Worm (Caenorhabditis elegans) whole organism, mixed stage, embryonic: ENCODE measurements around the gene Y62H9A.3.

ENCODE experiments used
- M03D4.4 ChIP-seq: sonication (generic microtip); optimal IDR thresholded peaks from 2 replicates; lab custom pipeline; 2017; ENCODE audit warnings: mild to moderate bottlenecking, missing genetic modification characterization, missing compliant biosample characterization
- bed-3 ChIP-seq: fragments of 200-800 bp; sonication (Bioruptor generic); optimal IDR thresholded peaks from 3 replicates; lab custom pipeline; 2018; ENCODE audit warnings: mild to moderate bottlenecking, missing genetic modification characterization, moderate library complexity, missing compliant biosample characterization
- ceh-39 ChIP-seq: fragments of 150-350 bp; optimal IDR thresholded peaks from 2 replicates; lab custom pipeline; 2014; ENCODE audit warnings: missing biosample characterization, missing genetic modification characterization
- ceh-43 ChIP-seq: fragments of 200-800 bp; sonication (Bioruptor generic); optimal IDR thresholded peaks from 2 replicates; lab custom pipeline; 2018; ENCODE audit warnings: mild to moderate bottlenecking, missing genetic modification characterization, moderate library complexity, missing compliant biosample characterization
- ceh-83 ChIP-seq: fragments of 200-800 bp; sonication (Bioruptor generic); optimal IDR thresholded peaks from 2 replicates; lab custom pipeline; 2018; ENCODE audit warnings: mild to moderate bottlenecking, missing genetic modification characterization, missing compliant biosample characterization
- ces-1 ChIP-seq: fragments of 150-350 bp; optimal IDR thresholded peaks from 2 replicates; lab custom pipeline; 2014; ENCODE audit warnings: missing biosample characterization, missing genetic modification reagents, missing genetic modification characterization
- cnd-1 ChIP-seq: fragments of 200-800 bp; sonication (Bioruptor generic); optimal IDR thresholded peaks from 2 replicates; lab custom pipeline; 2018; ENCODE audit warnings: mild to moderate bottlenecking, missing genetic modification characterization, missing compliant biosample characterization
- drap-1 ChIP-seq: fragments of 200-800 bp; sonication (Bioruptor generic); optimal IDR thresholded peaks from 3 replicates; lab custom pipeline; 2018; ENCODE audit warnings: mild to moderate bottlenecking, missing genetic modification characterization, missing compliant biosample characterization
- elt-1 ChIP-seq: sonication (generic microtip); optimal IDR thresholded peaks from 2 replicates; lab custom pipeline; 2017; ENCODE audit warnings: missing genetic modification characterization, mild to moderate bottlenecking, missing compliant biosample characterization, antibody characterized with exemption, moderate library complexity, borderline replicate concordance; ENCODE audit not compliant: insufficient read depth
- elt-3 ChIP-seq: fragments of 150-350 bp; optimal IDR thresholded peaks from 2 replicates; lab custom pipeline; 2014; ENCODE audit warnings: missing biosample characterization, missing genetic modification characterization
- flh-1 ChIP-seq: fragments of 200-800 bp; sonication (Bioruptor generic); optimal IDR thresholded peaks from 2 replicates; lab custom pipeline; 2018; ENCODE audit warnings: mild to moderate bottlenecking, missing genetic modification characterization, moderate library complexity, missing compliant biosample characterization
- ham-2 ChIP-seq: fragments of 200-800 bp; sonication (Bioruptor generic); optimal IDR thresholded peaks from 2 replicates; lab custom pipeline; 2018; ENCODE audit warnings: mild to moderate bottlenecking, missing genetic modification characterization, missing compliant biosample characterization
- hlh-1 ChIP-seq: fragments of 150-350 bp; optimal IDR thresholded peaks from 2 replicates; lab custom pipeline; 2014; ENCODE audit warnings: missing biosample characterization, missing genetic modification reagents, missing genetic modification characterization
- lin-13 ChIP-seq: fragments of 150-350 bp; optimal IDR thresholded peaks from 2 replicates; lab custom pipeline; 2014; ENCODE audit warnings: missing biosample characterization, missing genetic modification characterization
- lin-32 ChIP-seq: fragments of 200-800 bp; sonication (Bioruptor generic); optimal IDR thresholded peaks from 2 replicates; lab custom pipeline; 2018; ENCODE audit warnings: mild to moderate bottlenecking, missing genetic modification characterization, missing compliant biosample characterization
- lsy-2 ChIP-seq: fragments of 150-350 bp; optimal IDR thresholded peaks from 2 replicates; lab custom pipeline; 2014; ENCODE audit warnings: missing biosample characterization, missing genetic modification characterization
- mep-1 ChIP-seq: fragments of 150-350 bp; optimal IDR thresholded peaks from 2 replicates; lab custom pipeline; 2017; ENCODE audit warnings: missing biosample characterization, missing genetic modification reagents, missing genetic modification characterization, inconsistent platforms
- mls-2 ChIP-seq: sonication (generic microtip); optimal IDR thresholded peaks from 2 replicates; lab custom pipeline; 2016; ENCODE audit warnings: mild to moderate bottlenecking, missing genetic modification characterization, moderate library complexity, missing compliant biosample characterization
- nhr-12 ChIP-seq: fragments of 150-350 bp; optimal IDR thresholded peaks from 2 replicates; lab custom pipeline; 2014; ENCODE audit warnings: missing biosample characterization, missing genetic modification characterization
- nhr-2 ChIP-seq: fragments of 150-350 bp; optimal IDR thresholded peaks from 2 replicates; lab custom pipeline; 2014; ENCODE audit warnings: missing biosample characterization, missing genetic modification characterization
- nhr-237 ChIP-seq: fragments of 150-350 bp; optimal IDR thresholded peaks from 2 replicates; lab custom pipeline; 2014; ENCODE audit warnings: missing biosample characterization, missing genetic modification characterization
- nhr-28 ChIP-seq: fragments of 150-350 bp; optimal IDR thresholded peaks from 2 replicates; lab custom pipeline; 2014; ENCODE audit warnings: missing biosample characterization, missing genetic modification characterization
- nhr-76 ChIP-seq: sonication (generic microtip); optimal IDR thresholded peaks from 2 replicates; lab custom pipeline; 2017; ENCODE audit warnings: missing biosample characterization, missing genetic modification characterization
- pha-4 ChIP-seq: fragments of 150-350 bp; optimal IDR thresholded peaks from 2 replicates; lab custom pipeline; 2018; ENCODE audit warnings: missing biosample characterization, missing genetic modification reagents, missing genetic modification characterization
- sem-2 ChIP-seq: fragments of 200-800 bp; sonication (Bioruptor generic); optimal IDR thresholded peaks from 2 replicates; lab custom pipeline; 2018; ENCODE audit warnings: mild to moderate bottlenecking, missing genetic modification characterization, missing compliant biosample characterization
- snpc-4 ChIP-seq: fragments of 150-350 bp; optimal IDR thresholded peaks from 2 replicates; lab custom pipeline; 2014; ENCODE audit warnings: missing biosample characterization, missing genetic modification characterization
- sptf-1 ChIP-seq: sonication (generic microtip); optimal IDR thresholded peaks from 2 replicates; lab custom pipeline; 2017; ENCODE audit warnings: mild to moderate bottlenecking, missing genetic modification characterization, moderate library complexity, missing compliant biosample characterization
- tbx-8 ChIP-seq: fragments of 200-800 bp; sonication (Bioruptor generic); optimal IDR thresholded peaks from 2 replicates; lab custom pipeline; 2018; ENCODE audit warnings: mild to moderate bottlenecking, missing genetic modification characterization, moderate library complexity, missing compliant biosample characterization
- unc-120 ChIP-seq: sonication (generic microtip); optimal IDR thresholded peaks from 2 replicates; lab custom pipeline; 2017; ENCODE audit warnings: missing genetic modification characterization, missing compliant biosample characterization; ENCODE audit not compliant: poor library complexity, severe bottlenecking
- unc-39 ChIP-seq: fragments of 150-350 bp; optimal IDR thresholded peaks from 2 replicates; lab custom pipeline; 2014; ENCODE audit warnings: missing biosample characterization, missing genetic modification characterization
- unc-62 ChIP-seq: fragments of 150-350 bp; optimal IDR thresholded peaks from 2 replicates; lab custom pipeline; 2014; ENCODE audit warnings: missing biosample characterization, missing genetic modification reagents, missing genetic modification characterization
- zip-8 ChIP-seq: fragments of 150-350 bp; optimal IDR thresholded peaks from 2 replicates; lab custom pipeline; 2014; ENCODE audit warnings: missing biosample characterization, missing genetic modification characterization
- ztf-11 ChIP-seq: fragments of 150-350 bp; optimal IDR thresholded peaks from 2 replicates; lab custom pipeline; 2014; ENCODE audit warnings: missing biosample characterization, missing genetic modification characterization

Y62H9A.3 gene

DNA sequence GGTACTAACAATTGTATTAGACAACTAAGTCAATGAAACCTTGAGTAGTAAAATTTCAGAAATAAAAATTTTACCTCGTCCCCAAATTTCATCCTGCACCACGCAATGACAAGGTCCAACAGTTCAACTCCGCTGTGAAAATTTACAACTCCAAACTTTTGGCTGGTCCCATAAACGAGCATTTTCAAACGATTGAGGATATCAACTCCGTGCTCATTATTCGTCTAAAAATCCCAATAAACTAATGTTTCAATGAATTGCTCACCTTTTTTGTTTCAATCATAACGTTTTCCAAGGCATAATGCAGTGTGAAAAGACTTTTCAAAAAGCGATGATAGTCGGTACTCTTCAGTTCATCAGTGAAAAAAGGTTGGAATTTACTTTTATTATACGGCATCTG, 26.9 kb upstream of the Y62H9A.3 start:
- TF ChIP-seq ceh-83 (GFP tag; lab: Kevin White, UChicago) (no peak), drap-1 (GFP tag; lab: Kevin White, UChicago) (no peak), unc-62 (GFP tag; lab: Kevin White, UChicago) (no peak), snpc-4 (tag; lab: Kevin White, UChicago) (no peak), pha-4 (no peak), lsy-2 (tag; lab: Kevin White, UChicago) (no peak), sem-2 (GFP tag; lab: Kevin White, UChicago) (no peak), flh-1 (GFP tag; lab: Kevin White, UChicago) (no peak), zip-8 (tag; lab: Kevin White, UChicago) (no peak), mep-1 (tag; lab: Kevin White, UChicago) (no peak), nhr-12 (tag; lab: Kevin White, UChicago) (no peak), nhr-28 (tag; lab: Kevin White, UChicago) (no peak), unc-39 (tag; lab: Kevin White, UChicago) (no peak), lin-13 (tag; lab: Kevin White, UChicago) (no peak), ztf-11 (tag; lab: Kevin White, UChicago) (no peak), sptf-1 (tag; lab: Kevin White, UChicago) (no peak), elt-1 (no peak)

- TF ChIP-seq M03D4.4 (tag; lab: Kevin White, UChicago) (no peak), elt-1 (no peak), mls-2 (tag; lab: Kevin White, UChicago) (no peak), ceh-39 (no peak), sptf-1 (tag; lab: Kevin White, UChicago) (no peak), lin-13 (tag; lab: Kevin White, UChicago) (no peak), elt-3 (tag; lab: Kevin White, UChicago) (no peak), nhr-237 (tag; lab: Kevin White, UChicago) (no peak), tbx-8 (GFP tag; lab: Kevin White, UChicago) (no peak), pha-4 (no peak), ham-2 (GFP tag; lab: Kevin White, UChicago) (no peak), bed-3 (GFP tag; lab: Kevin White, UChicago) (no peak), unc-120 (tag; lab: Kevin White, UChicago) (no peak), unc-62 (GFP tag; lab: Kevin White, UChicago) (no peak)
These were observed 22.9 kb upstream of the Y62H9A.3 start, which contains the start of gene Y62H9A.10 for ce11 chrX:11902661-11903060. Y62H9A.10 (minus strand) TSS chrX:11902761.

ce11 chrX:11899031-11899430, 19.3 kb upstream of the Y62H9A.3 start:
- TF ChIP-seq ces-1 (GFP tag; lab: Kevin White, UChicago) = peak; percentile 27
- no peak for TF ChIP-seq nhr-2 (tag; lab: Kevin White, UChicago)
- no peak for TF ChIP-seq tbx-8 (GFP tag; lab: Kevin White, UChicago)
- TF ChIP-seq mep-1 (tag; lab: Kevin White, UChicago) = peak; percentile 15

DNA sequence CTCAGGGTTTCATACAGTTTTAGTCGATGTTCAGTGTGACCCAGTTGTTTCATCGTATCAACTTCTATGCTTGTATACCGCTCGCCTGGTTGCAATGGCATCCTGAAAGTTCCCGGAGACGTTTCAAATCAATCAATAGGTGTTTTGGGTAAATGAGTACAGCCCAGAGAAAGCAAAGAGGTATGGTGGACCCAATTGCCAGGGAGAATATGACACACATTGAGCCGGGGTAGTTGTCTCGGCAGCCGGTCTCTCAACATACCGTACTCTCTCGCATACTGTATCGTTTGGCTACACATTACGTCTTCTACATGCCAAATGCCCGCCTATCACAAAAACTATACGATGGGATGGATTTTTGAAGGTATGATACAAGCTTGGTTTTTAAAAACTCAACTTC, 18.3 kb upstream of the Y62H9A.3 start, which contains the start of gene Y62H9A.9:
TSS of gene Y62H9A.9 (minus strand) at position 101 of the 400 bp plus-strand sequence.
- TF ChIP-seq zip-8 (tag; lab: Kevin White, UChicago) (no peak), hlh-1 (tag; lab: Kevin White, UChicago) (no peak), ceh-43 (GFP tag; lab: Kevin White, UChicago) (no peak), unc-120 (tag; lab: Kevin White, UChicago) (no peak), snpc-4 (tag; lab: Kevin White, UChicago) (no peak), unc-62 (GFP tag; lab: Kevin White, UChicago) (no peak)

DNA sequence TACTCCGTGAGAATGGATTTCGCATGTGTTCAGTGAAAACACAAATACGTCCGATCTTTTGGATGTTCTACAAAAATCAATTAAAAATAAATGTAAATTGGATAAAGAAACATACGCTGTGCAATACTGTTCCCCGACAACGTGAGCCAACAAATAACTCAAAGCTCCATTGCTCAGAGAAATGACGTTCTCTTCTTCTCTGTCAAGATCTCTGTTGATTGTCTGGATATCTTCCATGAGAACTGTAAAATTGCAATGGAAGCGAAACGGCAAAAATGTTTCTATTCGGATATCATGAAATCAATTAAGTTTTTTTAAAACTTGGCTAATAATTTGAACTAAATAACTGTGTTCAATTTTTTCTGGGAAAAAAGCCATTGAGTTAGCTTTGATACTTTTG, 16.9 kb upstream of the Y62H9A.3 start:
- TF ChIP-seq mls-2 (tag; lab: Kevin White, UChicago) = no peak
- TF ChIP-seq ceh-39 = no peak
- TF ChIP-seq ztf-11 (tag; lab: Kevin White, UChicago) = no peak
- no peak for TF ChIP-seq lsy-2 (tag; lab: Kevin White, UChicago)
- no peak for TF ChIP-seq elt-3 (tag; lab: Kevin White, UChicago)
- no peak for TF ChIP-seq tbx-8 (GFP tag; lab: Kevin White, UChicago)
- TF ChIP-seq ces-1 (GFP tag; lab: Kevin White, UChicago) = no peak
- no peak for TF ChIP-seq nhr-76 (tag; lab: Kevin White, UChicago)
- no peak for TF ChIP-seq lin-32 (GFP tag; lab: Kevin White, UChicago)
- no peak for TF ChIP-seq ham-2 (GFP tag; lab: Kevin White, UChicago)
- no peak for TF ChIP-seq cnd-1 (tag; lab: Kevin White, UChicago)
